Worm (Caenorhabditis elegans) whole organism, L3 larva: Measurements from ENCODE around the gene twk-33.

Source experiments
- ama-1 ChIP-seq: fragments of 150-350 bp; optimal IDR thresholded peaks from 2 replicates; lab custom pipeline; 2018
- daf-12 ChIP-seq: fragments of 150-350 bp; optimal IDR thresholded peaks from 2 replicates; lab custom pipeline; 2014; ENCODE audit warnings: missing biosample characterization, missing genetic modification reagents, missing genetic modification characterization
- egl-27 ChIP-seq: sonication (generic microtip); optimal IDR thresholded peaks from 4 replicates; lab custom pipeline; 2017; ENCODE audit warnings: missing biosample characterization, missing genetic modification reagents, missing genetic modification characterization
- elt-3 ChIP-seq, 3 experiments: fragments of 150-350 bp in 1 of 3; sonication (generic microtip) in 2 of 3; optimal IDR thresholded peaks; 2 replicates in 2 of 3; 4 replicates in 1 of 3; lab custom pipeline; 2014 to 2017; ENCODE audit warnings: missing biosample characterization in 3 of 3, missing genetic modification characterization in 3 of 3
- eor-1 ChIP-seq, 2 experiments: fragments of 150-350 bp; optimal IDR thresholded peaks; 2 replicates each; lab custom pipeline; 2014 to 2018; ENCODE audit warnings: missing biosample characterization in 2 of 2, missing genetic modification characterization in 2 of 2
- lin-15B ChIP-seq: fragments of 150-350 bp; optimal IDR thresholded peaks from 2 replicates; lab custom pipeline; 2014; ENCODE audit warnings: missing biosample characterization, missing genetic modification characterization
- nfya-1 ChIP-seq: sonication (generic microtip); optimal IDR thresholded peaks from 2 replicates; lab custom pipeline; 2017; ENCODE audit warnings: missing genetic modification characterization, mild to moderate bottlenecking, missing compliant biosample characterization, antibody characterized with exemption, moderate library complexity; ENCODE audit not compliant: insufficient read depth
- nhr-12 ChIP-seq: fragments of 150-350 bp; optimal IDR thresholded peaks from 2 replicates; lab custom pipeline; 2014; ENCODE audit warnings: missing biosample characterization, missing genetic modification characterization
- nhr-28 ChIP-seq: fragments of 150-350 bp; optimal IDR thresholded peaks from 2 replicates; lab custom pipeline; 2014; ENCODE audit warnings: missing biosample characterization, missing genetic modification characterization
- unc-62 ChIP-seq: fragments of 150-350 bp; sonication (generic microtip); optimal IDR thresholded peaks from 4 replicates; lab custom pipeline; 2014; ENCODE audit warnings: missing biosample characterization, missing genetic modification reagents, missing genetic modification characterization
- ztf-11 ChIP-seq: fragments of 150-350 bp; optimal IDR thresholded peaks from 2 replicates; lab custom pipeline; 2014; ENCODE audit warnings: missing biosample characterization, missing genetic modification characterization

- TF ChIP-seq unc-62 (GFP tag; lab: Kevin White, UChicago) (no peak), daf-12 (tag; lab: Kevin White, UChicago) (no peak), ama-1 (lab: Kevin White, UChicago) (no peak), nhr-28 (no peak), nfya-1 (tag; lab: Kevin White, UChicago) (no peak), ztf-11 (tag; lab: Kevin White, UChicago) (no peak), egl-27 (no peak), nhr-12 (tag; lab: Kevin White, UChicago) (no peak), lin-15B (no peak), eor-1 (tag; optimal IDR thresholded peaks at IDR 0.05; lab: Kevin White, UChicago) (no peak), elt-3 (tag; optimal IDR thresholded peaks at IDR 0.05; lab: Kevin White, UChicago) (no peak)
Measured at ce11 chrV:17714330-17714729, at the start of gene twk-33.
